Fruit fly (Drosophila melanogaster) whole organism, embryonic: ENCODE data around the gene CG34135.

Experiments used
- C15 ChIP-seq: fragments of 200-800 bp; sonication (Bioruptor generic); IDR thresholded peaks from 3 replicates; pipeline ENCODE4 v1.3.6; 2022; ENCODE audit warnings: missing biosample characterization, missing genetic modification characterization
- CG31441 ChIP-seq: fragments of 200-800 bp; sonication (Bioruptor generic); IDR thresholded peaks from 2 replicates; pipeline ENCODE4 v1.3.6; 2022; ENCODE audit warnings: missing biosample characterization, missing genetic modification characterization
- HLHmδ ChIP-seq: fragments of 200-800 bp; sonication (Bioruptor generic); optimal IDR thresholded peaks from 2 replicates; lab custom pipeline; 2018; ENCODE audit warnings: missing biosample characterization, mild to moderate bottlenecking, missing genetic modification characterization, moderate library complexity
- vfl ChIP-seq: fragments of 200-800 bp; sonication (Bioruptor generic); optimal IDR thresholded peaks from 2 replicates; lab custom pipeline; 2016; ENCODE audit warnings: missing biosample characterization, missing genetic modification characterization

dm6 chr3R:8788722-8789400 lies 20.9 kb upstream of the CG34135 start:
- TF ChIP-seq vfl (no peak), HLHmδ (GFP tag; lab: Kevin White, UChicago) (no peak), CG31441 (GFP tag; lab: Robert Waterston, UW) (peak; percentile 81), C15 (no peak)
